Fruit fly (Drosophila melanogaster) whole organism, wandering third instar larva: ENCODE data around the gene CG2211.

Source experiments
- CG32264 ChIP-seq: fragments of 200-800 bp; sonication (Bioruptor generic); optimal IDR thresholded peaks from 2 replicates; lab custom pipeline; 2016; ENCODE audit warnings: missing biosample characterization, missing genetic modification characterization
- CG9705 ChIP-seq: fragments of 200-800 bp; sonication (Bioruptor generic); optimal IDR thresholded peaks from 2 replicates; lab custom pipeline; 2018; ENCODE audit warnings: missing biosample characterization, mild to moderate bottlenecking, missing genetic modification characterization
- CrebA ChIP-seq: fragments of 200-800 bp; sonication (Bioruptor generic); optimal IDR thresholded peaks from 2 replicates; lab custom pipeline; 2016; ENCODE audit warnings: missing biosample characterization, mild to moderate bottlenecking, missing genetic modification characterization, borderline replicate concordance
- Dif ChIP-seq: fragments of 200-275, 200-300 bp; sonication (Bioruptor generic); optimal IDR thresholded peaks from 2 replicates; lab custom pipeline; 2018; ENCODE audit warnings: missing biosample characterization, missing genetic modification characterization; ENCODE audit not compliant: partially characterized antibody
- HLH106 ChIP-seq: fragments of 200-800 bp; optimal IDR thresholded peaks from 3 replicates; lab custom pipeline; 2019; ENCODE audit warnings: missing biosample characterization, mild to moderate bottlenecking, missing genetic modification characterization, moderate library complexity
- Hnf4 ChIP-seq: fragments of 200-800 bp; sonication (Bioruptor generic); optimal IDR thresholded peaks from 2 replicates; lab custom pipeline; 2016; ENCODE audit warnings: missing biosample characterization, mild to moderate bottlenecking, missing genetic modification characterization
- Hr83 ChIP-seq: fragments of 200-300 bp; sonication (Bioruptor generic); optimal IDR thresholded peaks from 2 replicates; lab custom pipeline; 2016; ENCODE audit warnings: missing biosample characterization, mild to moderate bottlenecking, missing genetic modification characterization, moderate library complexity; ENCODE audit not compliant: poor library complexity, severe bottlenecking
- Jra ChIP-seq: sonication (Bioruptor generic); optimal IDR thresholded peaks from 2 replicates; lab custom pipeline; 2016; ENCODE audit warnings: missing biosample characterization, missing genetic modification characterization
- Mio ChIP-seq: sonication (Bioruptor generic); optimal IDR thresholded peaks from 2 replicates; lab custom pipeline; 2016; ENCODE audit warnings: missing biosample characterization, missing genetic modification characterization
- Myc ChIP-seq: fragments of >200 bp; optimal IDR thresholded peaks from 2 replicates; lab custom pipeline; 2017
- N ChIP-seq: fragments of >200 bp; optimal IDR thresholded peaks from 2 replicates; lab custom pipeline; 2018; ENCODE audit warnings: missing biosample characterization, missing external identifiers, missing genetic modification characterization
- OdsH ChIP-seq: fragments of 200-800 bp; sonication (Bioruptor generic); optimal IDR thresholded peaks from 2 replicates; lab custom pipeline; 2016; ENCODE audit warnings: missing biosample characterization, mild to moderate bottlenecking, missing genetic modification characterization
- Rel ChIP-seq, 2 experiments: fragments of 200-800 bp; sonication (Bioruptor generic) in 1 of 2; optimal IDR thresholded peaks; 2 replicates in 1 of 2; 3 replicates in 1 of 2; lab custom pipeline; 2016 to 2019; ENCODE audit warnings: mild to moderate bottlenecking in 2 of 2, missing biosample characterization in 2 of 2, missing genetic modification characterization in 2 of 2, moderate library complexity in 1 of 2
- Sp1 ChIP-seq: fragments of 200-800 bp; sonication (Bioruptor generic); optimal IDR thresholded peaks from 3 replicates; lab custom pipeline; 2019; ENCODE audit warnings: missing biosample characterization, mild to moderate bottlenecking, missing genetic modification characterization, moderate library complexity
- Vsx2 ChIP-seq: fragments of 200-300, 225-300 bp; sonication (Bioruptor generic); optimal IDR thresholded peaks from 2 replicates; lab custom pipeline; 2018; ENCODE audit warnings: missing biosample characterization, missing genetic modification characterization; ENCODE audit not compliant: partially characterized antibody
- br ChIP-seq: fragments of 200-800 bp; sonication (Bioruptor generic); optimal IDR thresholded peaks from 2 replicates; lab custom pipeline; 2016; ENCODE audit warnings: missing biosample characterization, missing genetic modification characterization
- brk ChIP-seq: fragments of 200-800 bp; sonication (Bioruptor generic); optimal IDR thresholded peaks from 2 replicates; lab custom pipeline; 2016; ENCODE audit warnings: missing biosample characterization, mild to moderate bottlenecking, missing genetic modification characterization
- dl ChIP-seq, 2 experiments: fragments of 175-275, 200-275 bp in 1 of 2; fragments of 200-275 bp in 1 of 2; sonication (Bioruptor generic); optimal IDR thresholded peaks; lab custom pipeline; 2018; ENCODE audit warnings: mild to moderate bottlenecking in 2 of 2, missing biosample characterization in 2 of 2, missing genetic modification characterization in 2 of 2, moderate library complexity in 2 of 2; ENCODE audit not compliant: partially characterized antibody in 2 of 2, insufficient read depth in 1 of 2
- dmrt93B ChIP-seq: fragments of 200-800 bp; sonication (Bioruptor generic); optimal IDR thresholded peaks from 2 replicates; lab custom pipeline; 2018; ENCODE audit warnings: missing biosample characterization, mild to moderate bottlenecking, missing genetic modification characterization
- dsf ChIP-seq: sonication (Bioruptor generic); optimal IDR thresholded peaks from 2 replicates; lab custom pipeline; 2016; ENCODE audit warnings: missing biosample characterization, missing genetic modification characterization, borderline replicate concordance
- ey ChIP-seq: fragments of 200-800 bp; sonication (Bioruptor generic); optimal IDR thresholded peaks from 2 replicates; lab custom pipeline; 2016; ENCODE audit warnings: missing biosample characterization, missing genetic modification characterization
- foxo ChIP-seq, 2 experiments: fragments of 200-800 bp; sonication (Bioruptor generic); optimal IDR thresholded peaks; 2 replicates in 1 of 2; 3 replicates in 1 of 2; lab custom pipeline; 2016 to 2017; ENCODE audit warnings: missing biosample characterization in 2 of 2, missing genetic modification characterization in 2 of 2
- fru ChIP-seq: fragments of 200-800 bp; sonication (Bioruptor generic); optimal IDR thresholded peaks from 3 replicates; lab custom pipeline; 2016; ENCODE audit warnings: missing biosample characterization, mild to moderate bottlenecking, missing genetic modification characterization
- h ChIP-seq: fragments of 200-800 bp; sonication (Bioruptor generic); optimal IDR thresholded peaks from 3 replicates; lab custom pipeline; 2016; ENCODE audit warnings: missing biosample characterization, mild to moderate bottlenecking, missing genetic modification characterization
- jim ChIP-seq: fragments of 175-275, 200-325 bp; sonication (Bioruptor generic); optimal IDR thresholded peaks from 2 replicates; lab custom pipeline; 2016; ENCODE audit warnings: missing biosample characterization, mild to moderate bottlenecking, missing genetic modification characterization
- lola ChIP-seq: fragments of >200 bp; optimal IDR thresholded peaks from 2 replicates; lab custom pipeline; 2017; ENCODE audit warnings: missing biosample characterization, missing genetic modification characterization
- pan ChIP-seq: fragments of >200 bp; optimal IDR thresholded peaks from 2 replicates; lab custom pipeline; 2017
- psq ChIP-seq: fragments of 200-800 bp; sonication (Bioruptor generic); optimal IDR thresholded peaks from 3 replicates; lab custom pipeline; 2017; ENCODE audit warnings: missing biosample characterization, mild to moderate bottlenecking, missing genetic modification characterization, moderate library complexity
- rgr ChIP-seq: fragments of 200-800 bp; sonication (Bioruptor generic); optimal IDR thresholded peaks from 3 replicates; lab custom pipeline; 2016; ENCODE audit warnings: missing biosample characterization, mild to moderate bottlenecking, missing genetic modification characterization
- sage ChIP-seq: fragments of 200-800 bp; sonication (Bioruptor generic); optimal IDR thresholded peaks from 2 replicates; lab custom pipeline; 2016; ENCODE audit warnings: missing biosample characterization, mild to moderate bottlenecking, missing genetic modification characterization
- sv ChIP-seq: fragments of 200-800 bp; sonication (Bioruptor generic); optimal IDR thresholded peaks from 3 replicates; lab custom pipeline; 2016; ENCODE audit warnings: missing biosample characterization, missing genetic modification characterization
- tai ChIP-seq: sonication (Bioruptor generic); optimal IDR thresholded peaks from 2 replicates; lab custom pipeline; 2016; ENCODE audit warnings: missing biosample characterization, missing genetic modification characterization
- usp ChIP-seq: fragments of >200 bp; optimal IDR thresholded peaks from 2 replicates; lab custom pipeline; 2017; ENCODE audit warnings: missing biosample characterization, missing genetic modification characterization
- woc ChIP-seq: sonication (Bioruptor generic); optimal IDR thresholded peaks from 2 replicates; lab custom pipeline; 2016; ENCODE audit warnings: missing biosample characterization, mild to moderate bottlenecking, missing genetic modification characterization

Gene CG2211

dm6 chr3L:1364368-1364767 lies 29.2 kb upstream of the CG2211 start:
- TF ChIP-seq Mio (GFP tag; lab: Kevin White, UChicago) (no peak), lola (GFP tag; lab: Kevin White, UChicago) (no peak), Vsx2 (GFP tag; lab: Kevin White, UChicago) (peak; percentile 9), usp (GFP tag; lab: Kevin White, UChicago) (no peak), dl (GFP tag; optimal IDR thresholded peaks at IDR 0.05; lab: Kevin White, UChicago; ENCODE audit: insufficient read depth in 1 of 2, partially characterized antibody in 2 of 2) (peak; percentile 18 to 24), pan (lab: Kevin White, UChicago) (no peak), Jra (GFP tag; lab: Kevin White, UChicago) (no peak), sv (no peak), rgr (GFP tag; lab: Kevin White, UChicago) (no peak), Dif (peak; percentile 67)

DNA sequence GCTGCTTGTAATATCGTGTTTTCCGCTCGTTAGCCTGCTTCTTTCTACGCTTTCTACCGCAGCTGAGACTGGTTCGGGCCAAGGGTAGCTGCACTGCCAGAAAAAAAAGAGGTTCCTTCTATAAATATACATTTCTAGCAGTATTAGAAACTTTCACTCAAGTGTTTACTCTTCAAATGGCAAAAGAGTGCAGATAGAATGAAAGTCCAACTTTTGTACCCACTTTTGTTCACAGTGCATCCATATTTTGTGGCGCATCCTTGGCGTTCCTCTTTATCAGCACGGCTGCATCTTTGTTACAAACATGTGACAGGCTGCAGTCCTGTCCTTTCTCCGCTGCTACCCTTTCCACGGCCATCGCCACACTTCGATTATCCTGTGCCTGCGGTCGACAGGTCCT lies 23.2 kb upstream of the CG2211 start:
- no peak for TF ChIP-seq lola (GFP tag; lab: Kevin White, UChicago)
- TF ChIP-seq h (GFP tag; lab: Kevin White, UChicago) = no peak
- no peak for TF ChIP-seq CrebA (GFP tag; lab: Kevin White, UChicago)
- no peak for TF ChIP-seq N (GFP tag; lab: Kevin White, UChicago)
- TF ChIP-seq sage (GFP tag; lab: Kevin White, UChicago) = no peak
- no peak for TF ChIP-seq pan (lab: Kevin White, UChicago)
- TF ChIP-seq foxo (GFP tag; optimal IDR thresholded peaks at IDR 0.05; lab: Kevin White, UChicago) = no peak
- TF ChIP-seq sv = no peak

dm6 chr3L:1354214-1354613 lies 19.1 kb upstream of the CG2211 start:
- TF ChIP-seq br (GFP tag; lab: Kevin White, UChicago) (no peak), CG9705 (GFP tag; lab: Kevin White, UChicago) (no peak), Sp1 (GFP tag; lab: Kevin White, UChicago) (no peak), Jra (GFP tag; lab: Kevin White, UChicago) (no peak), dmrt93B (no peak), jim (no peak), OdsH (no peak), Dif (no peak), h (GFP tag; lab: Kevin White, UChicago) (no peak), CG32264 (GFP tag; lab: Kevin White, UChicago) (no peak), foxo (GFP tag; optimal IDR thresholded peaks at IDR 0.05; lab: Kevin White, UChicago) (no peak), tai (GFP tag; lab: Kevin White, UChicago) (no peak), Hnf4 (GFP tag; lab: Kevin White, UChicago) (no peak), dsf (GFP tag; lab: Kevin White, UChicago) (no peak), Vsx2 (GFP tag; lab: Kevin White, UChicago) (no peak)

dm6 chr3L:1352065-1352464 lies 16.9 kb upstream of the CG2211 start:
- TF ChIP-seq sv (peak; percentile 14), brk (GFP tag; lab: Kevin White, UChicago) (peak; percentile 25), Hnf4 (GFP tag; lab: Kevin White, UChicago) (no peak), lola (GFP tag; lab: Kevin White, UChicago) (no peak), OdsH (peak; percentile 20), jim (no peak), foxo (GFP tag; optimal IDR thresholded peaks at IDR 0.05; lab: Kevin White, UChicago) (peak in 1 of 2 experiments; percentile 45), CG32264 (GFP tag; lab: Kevin White, UChicago) (peak; percentile 2), fru (GFP tag; lab: Kevin White, UChicago) (peak; percentile 24), HLH106 (tag; lab: Kevin White, UChicago) (peak; percentile 5), h (GFP tag; lab: Kevin White, UChicago) (peak; percentile 46), psq (peak; percentile 12), rgr (GFP tag; lab: Kevin White, UChicago) (peak; percentile 46), br (GFP tag; lab: Kevin White, UChicago) (peak; percentile 8), Hr83 (GFP tag; lab: Kevin White, UChicago) (no peak), woc (GFP tag; lab: Kevin White, UChicago) (peak; percentile 11), ey (GFP tag; lab: Kevin White, UChicago) (peak; percentile 7), Myc (lab: Kevin White, UChicago) (peak; percentile 56), Jra (GFP tag; lab: Kevin White, UChicago) (peak; percentile 1), Rel (GFP tag; optimal IDR thresholded peaks at IDR 0.05; lab: Kevin White, UChicago) (no peak), Rel (tag; optimal IDR thresholded peaks at IDR 0.05; lab: Kevin White, UChicago) (no peak)
